Worm (Caenorhabditis elegans) whole organism, late embryonic: ENCODE measurements around the gene srbc-7.

Experiments used
- ama-1 ChIP-seq: fragments of 150-350 bp; optimal IDR thresholded peaks from 2 replicates; lab custom pipeline; 2014
- ceh-18 ChIP-seq: sonication (generic microtip); optimal IDR thresholded peaks from 2 replicates; lab custom pipeline; 2016; ENCODE audit warnings: missing genetic modification characterization, missing compliant biosample characterization
- ceh-31 ChIP-seq: sonication (generic microtip); optimal IDR thresholded peaks from 2 replicates; lab custom pipeline; 2016; ENCODE audit warnings: missing genetic modification characterization, missing compliant biosample characterization
- pqm-1 ChIP-seq: sonication (generic microtip); optimal IDR thresholded peaks from 2 replicates; lab custom pipeline; 2016; ENCODE audit warnings: missing genetic modification characterization, missing compliant biosample characterization

ce11 chrV:7480949-7481348 is 6.5 kb downstream of the srbc-7 start, which contains the start of gene C18B10.6:
- no peak for TF ChIP-seq pqm-1 (tag; lab: Kevin White, UChicago)
- TF ChIP-seq ceh-18, result no peak
- no peak for TF ChIP-seq ama-1 (lab: Kevin White, UChicago)
- TF ChIP-seq ceh-31 (tag; lab: Kevin White, UChicago), result no peak
